Worm (Caenorhabditis elegans) whole organism, L4 larva: Measurements from ENCODE around the gene Y39G8B.7.

Experiments
- ama-1 ChIP-seq: fragments of 150-350 bp; optimal IDR thresholded peaks from 2 replicates; lab custom pipeline; 2014; ENCODE audit warnings: inconsistent platforms, mixed read lengths
- ceh-62 ChIP-seq: sonication (generic microtip); optimal IDR thresholded peaks from 2 replicates; lab custom pipeline; 2017; ENCODE audit warnings: missing biosample characterization, missing genetic modification characterization
- egl-27 ChIP-seq: sonication (generic microtip); optimal IDR thresholded peaks from 3 replicates; lab custom pipeline; 2017; ENCODE audit warnings: missing biosample characterization, missing genetic modification reagents, missing genetic modification characterization
- fkh-10 ChIP-seq: fragments of 150-350 bp; optimal IDR thresholded peaks from 2 replicates; lab custom pipeline; 2014; ENCODE audit warnings: missing biosample characterization, missing genetic modification reagents, missing genetic modification characterization
- lin-13 ChIP-seq: fragments of 150-350 bp; optimal IDR thresholded peaks from 2 replicates; lab custom pipeline; 2014; ENCODE audit warnings: missing biosample characterization, missing genetic modification reagents, missing genetic modification characterization
- lin-15B ChIP-seq: fragments of 150-350 bp; sonication (generic microtip); optimal IDR thresholded peaks from 3 replicates; lab custom pipeline; 2014; ENCODE audit warnings: missing biosample characterization, missing genetic modification characterization
- nhr-28 ChIP-seq: fragments of 150-350 bp; optimal IDR thresholded peaks from 2 replicates; lab custom pipeline; 2014; ENCODE audit warnings: missing biosample characterization, missing genetic modification characterization
- nhr-6 ChIP-seq: fragments of 150-350 bp; optimal IDR thresholded peaks from 2 replicates; lab custom pipeline; 2014; ENCODE audit warnings: missing biosample characterization, missing genetic modification characterization
- nhr-76 ChIP-seq: fragments of 150-350 bp; optimal IDR thresholded peaks from 2 replicates; lab custom pipeline; 2014; ENCODE audit warnings: missing biosample characterization, missing genetic modification characterization
- set-16 ChIP-seq: fragments of 200-800 bp; sonication (Bioruptor generic); IDR thresholded peaks from 2 replicates; pipeline ENCODE4 v1.3.6; 2022; ENCODE audit warnings: missing genetic modification reagents, missing genetic modification characterization, missing compliant biosample characterization
- unc-39 ChIP-seq: sonication (generic microtip); optimal IDR thresholded peaks from 2 replicates; lab custom pipeline; 2017; ENCODE audit warnings: missing biosample characterization, missing genetic modification characterization
- unc-62 ChIP-seq, 3 experiments: fragments of 150-350 bp in 1 of 3; sonication (generic microtip); optimal IDR thresholded peaks in 2 of 3; peaks in 1 of 3; 1 replicate in 1 of 3; 2 replicates in 2 of 3; lab custom pipeline; 2014 to 2017; ENCODE audit warnings: missing biosample characterization in 3 of 3, missing genetic modification characterization in 3 of 3, missing genetic modification reagents in 3 of 3, missing genotype in 1 of 3

DNA sequence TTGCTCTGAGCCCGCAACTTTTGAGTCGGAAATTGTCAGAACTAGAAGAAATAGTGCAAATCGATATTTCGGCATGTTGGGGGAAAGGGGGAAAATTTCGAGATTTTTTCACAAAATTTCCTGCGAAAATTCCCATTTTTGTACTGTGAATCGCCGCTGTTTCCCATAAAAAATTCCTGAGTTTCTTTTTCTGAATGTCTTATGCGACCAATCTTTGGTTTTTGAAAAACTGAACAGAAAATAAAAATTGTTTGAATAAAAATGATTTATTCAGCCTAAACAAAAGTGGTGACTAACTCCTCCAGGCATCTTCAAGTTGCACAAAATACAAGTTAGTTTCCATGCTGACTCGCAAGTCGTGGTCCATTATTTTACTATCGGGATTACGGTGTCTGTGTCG lies 28.6 kb downstream of the Y39G8B.7 start, which contains the start of gene W07G1.7:
- TF ChIP-seq lin-15B (no peak), unc-62 (GFP tag; optimal IDR thresholded peaks at IDR 0.05 in 1 of 2; lab: Kevin White, UChicago) (no peak), unc-62 (tag; optimal IDR thresholded peaks at IDR 0.05; lab: Kevin White, UChicago) (no peak), ama-1 (lab: Kevin White, UChicago) (no peak), unc-39 (tag; lab: Kevin White, UChicago) (no peak), set-16 (GFP tag; lab: Robert Waterston, UW) (no peak), nhr-6 (tag; lab: Kevin White, UChicago) (no peak), lin-13 (GFP tag; lab: Kevin White, UChicago) (no peak), nhr-76 (tag; lab: Kevin White, UChicago) (no peak), egl-27 (tag; lab: Kevin White, UChicago) (no peak), ceh-62 (no peak), fkh-10 (GFP tag; lab: Kevin White, UChicago) (no peak), nhr-28 (tag; lab: Kevin White, UChicago) (no peak)
